Worm (Caenorhabditis elegans) whole organism, mixed stage, embryonic: ENCODE results near the gene C25A8.2.

Experiments
- elt-1 ChIP-seq: sonication (generic microtip); optimal IDR thresholded peaks from 2 replicates; lab custom pipeline; 2017; ENCODE audit warnings: missing genetic modification characterization, mild to moderate bottlenecking, missing compliant biosample characterization, antibody characterized with exemption, moderate library complexity, borderline replicate concordance; ENCODE audit not compliant: insufficient read depth
- elt-3 ChIP-seq: fragments of 150-350 bp; optimal IDR thresholded peaks from 2 replicates; lab custom pipeline; 2014; ENCODE audit warnings: missing biosample characterization, missing genetic modification characterization
- nhr-237 ChIP-seq: fragments of 150-350 bp; optimal IDR thresholded peaks from 2 replicates; lab custom pipeline; 2014; ENCODE audit warnings: missing biosample characterization, missing genetic modification characterization
- pha-4 ChIP-seq: fragments of 150-350 bp; optimal IDR thresholded peaks from 2 replicates; lab custom pipeline; 2018; ENCODE audit warnings: missing biosample characterization, missing genetic modification reagents, missing genetic modification characterization

ce11 chrIV:7052135-7052534, 42.5 kb downstream of the C25A8.2 start:
- TF ChIP-seq nhr-237 (tag; lab: Kevin White, UChicago) (no peak), elt-3 (tag; lab: Kevin White, UChicago) (no peak), elt-1 (tag; lab: Kevin White, UChicago) (no peak), pha-4 (tag; lab: Kevin White, UChicago) (no peak)
